Worm (Caenorhabditis elegans) whole organism, late embryonic: ENCODE results near the gene Y54G11A.9.
A peak's percentile ranks its signal among the peaks of the same experiment; 100 is the strongest.

Experiments used
- C08G9.2 ChIP-seq: sonication (generic microtip); optimal IDR thresholded peaks from 2 replicates; lab custom pipeline; 2016; ENCODE audit warnings: mild to moderate bottlenecking, missing genetic modification characterization, moderate library complexity, missing compliant biosample characterization
- F13H6.1 ChIP-seq: sonication (generic microtip); optimal IDR thresholded peaks from 2 replicates; lab custom pipeline; 2016; ENCODE audit warnings: missing genetic modification characterization, missing compliant biosample characterization
- T23F11.4 ChIP-seq: fragments of 200-800 bp; sonication (Bioruptor generic); optimal IDR thresholded peaks from 2 replicates; lab custom pipeline; 2018; ENCODE audit warnings: mild to moderate bottlenecking, missing genetic modification characterization, missing compliant biosample characterization
- ahr-1 ChIP-seq: sonication (generic microtip); optimal IDR thresholded peaks from 2 replicates; lab custom pipeline; 2016; ENCODE audit warnings: missing genetic modification characterization, missing compliant biosample characterization
- ama-1 ChIP-seq: fragments of 150-350 bp; optimal IDR thresholded peaks from 2 replicates; lab custom pipeline; 2014
- ceh-18 ChIP-seq: sonication (generic microtip); optimal IDR thresholded peaks from 2 replicates; lab custom pipeline; 2016; ENCODE audit warnings: missing genetic modification characterization, missing compliant biosample characterization
- ceh-2 ChIP-seq: sonication (generic microtip); optimal IDR thresholded peaks from 2 replicates; lab custom pipeline; 2016; ENCODE audit warnings: missing genotype, missing genetic modification characterization, missing compliant biosample characterization
- ceh-22 ChIP-seq: sonication (generic microtip); optimal IDR thresholded peaks from 2 replicates; lab custom pipeline; 2017; ENCODE audit warnings: missing biosample characterization, missing genetic modification characterization
- ceh-24 ChIP-seq: sonication (generic microtip); optimal IDR thresholded peaks from 2 replicates; lab custom pipeline; 2016; ENCODE audit warnings: mild to moderate bottlenecking, missing genetic modification characterization, missing compliant biosample characterization
- ceh-30 ChIP-seq: fragments of 150-350 bp; optimal IDR thresholded peaks from 2 replicates; lab custom pipeline; 2014; ENCODE audit warnings: missing biosample characterization, missing genetic modification characterization
- ceh-31 ChIP-seq: sonication (generic microtip); optimal IDR thresholded peaks from 2 replicates; lab custom pipeline; 2016; ENCODE audit warnings: missing genetic modification characterization, missing compliant biosample characterization
- dmd-4 ChIP-seq: sonication (generic microtip); optimal IDR thresholded peaks from 2 replicates; lab custom pipeline; 2016; ENCODE audit warnings: borderline replicate concordance, missing genetic modification characterization, missing compliant biosample characterization
- dve-1 ChIP-seq: sonication (generic microtip); optimal IDR thresholded peaks from 2 replicates; lab custom pipeline; 2017; ENCODE audit warnings: antibody characterized with exemption, mild to moderate bottlenecking, missing genetic modification characterization, missing compliant biosample characterization
- elt-2 ChIP-seq: sonication (generic microtip); optimal IDR thresholded peaks from 2 replicates; lab custom pipeline; 2016; ENCODE audit warnings: missing genetic modification reagents, missing genetic modification characterization, missing compliant biosample characterization
- ets-4 ChIP-seq: sonication (generic microtip); optimal IDR thresholded peaks from 2 replicates; lab custom pipeline; 2016; ENCODE audit warnings: missing genetic modification characterization, missing compliant biosample characterization
- eyg-1 ChIP-seq: sonication (generic microtip); optimal IDR thresholded peaks from 2 replicates; lab custom pipeline; 2016; ENCODE audit warnings: missing genotype, missing genetic modification characterization, missing compliant biosample characterization
- fkh-6 ChIP-seq: sonication (generic microtip); optimal IDR thresholded peaks from 2 replicates; lab custom pipeline; 2016; ENCODE audit warnings: missing genetic modification characterization, missing compliant biosample characterization
- hlh-30 ChIP-seq: sonication (generic microtip); optimal IDR thresholded peaks from 2 replicates; lab custom pipeline; 2017; ENCODE audit warnings: antibody characterized with exemption, missing genetic modification characterization, missing compliant biosample characterization; ENCODE audit not compliant: insufficient read depth
- hlh-8 ChIP-seq: sonication (generic microtip); optimal IDR thresholded peaks from 2 replicates; lab custom pipeline; 2016; ENCODE audit warnings: missing genotype, missing genetic modification characterization, missing compliant biosample characterization
- lim-6 ChIP-seq: sonication (generic microtip); optimal IDR thresholded peaks from 2 replicates; lab custom pipeline; 2016; ENCODE audit warnings: missing genetic modification characterization, missing compliant biosample characterization
- madf-2 ChIP-seq: sonication (generic microtip); optimal IDR thresholded peaks from 2 replicates; lab custom pipeline; 2017; ENCODE audit warnings: missing genetic modification characterization, missing compliant biosample characterization
- nfya-1 ChIP-seq: sonication (generic microtip); optimal IDR thresholded peaks from 2 replicates; lab custom pipeline; 2017; ENCODE audit warnings: missing genetic modification characterization, mild to moderate bottlenecking, missing compliant biosample characterization, antibody characterized with exemption, moderate library complexity
- nhr-11 ChIP-seq: fragments of 150-350 bp; optimal IDR thresholded peaks from 2 replicates; lab custom pipeline; 2014; ENCODE audit warnings: missing biosample characterization, missing genetic modification characterization
- nhr-232 ChIP-seq: sonication (generic microtip); optimal IDR thresholded peaks from 2 replicates; lab custom pipeline; 2016; ENCODE audit warnings: missing genetic modification characterization, missing compliant biosample characterization
- npax-4 ChIP-seq: sonication (generic microtip); optimal IDR thresholded peaks from 2 replicates; lab custom pipeline; 2016; ENCODE audit warnings: missing genetic modification characterization, missing compliant biosample characterization
- pag-3 ChIP-seq: sonication (generic microtip); optimal IDR thresholded peaks from 2 replicates; lab custom pipeline; 2016; ENCODE audit warnings: missing compliant biosample characterization, missing genetic modification characterization, borderline replicate concordance
- pat-9 ChIP-seq: fragments of 200-800 bp; sonication (Bioruptor generic); optimal IDR thresholded peaks from 2 replicates; lab custom pipeline; 2018; ENCODE audit warnings: mild to moderate bottlenecking, missing genetic modification characterization, moderate library complexity, missing compliant biosample characterization
- pax-1 ChIP-seq: fragments of 150-350 bp; optimal IDR thresholded peaks from 2 replicates; lab custom pipeline; 2014; ENCODE audit warnings: missing biosample characterization, missing genetic modification characterization
- pha-4 ChIP-seq: fragments of 150-350 bp; optimal IDR thresholded peaks from 2 replicates; lab custom pipeline; 2018; ENCODE audit warnings: missing biosample characterization, missing genetic modification reagents, missing genetic modification characterization
- pqm-1 ChIP-seq: sonication (generic microtip); optimal IDR thresholded peaks from 2 replicates; lab custom pipeline; 2016; ENCODE audit warnings: missing genetic modification characterization, missing compliant biosample characterization
- rnt-1 ChIP-seq: sonication (generic microtip); optimal IDR thresholded peaks from 2 replicates; lab custom pipeline; 2016; ENCODE audit warnings: missing genetic modification characterization, missing compliant biosample characterization
- sox-2 ChIP-seq: fragments of 200-800 bp; sonication (Bioruptor generic); IDR thresholded peaks from 2 replicates; pipeline ENCODE4 v1.3.6; 2022; ENCODE audit warnings: missing genetic modification reagents, missing genetic modification characterization, missing compliant biosample characterization
- sox-4 ChIP-seq: sonication (generic microtip); optimal IDR thresholded peaks from 2 replicates; lab custom pipeline; 2017; ENCODE audit warnings: mild to moderate bottlenecking, missing genetic modification characterization, inconsistent platforms, missing compliant biosample characterization
- tbx-7 ChIP-seq: sonication (generic microtip); optimal IDR thresholded peaks from 2 replicates; lab custom pipeline; 2016; ENCODE audit warnings: missing genotype, missing genetic modification characterization, missing compliant biosample characterization
- ztf-16 ChIP-seq: sonication (generic microtip); optimal IDR thresholded peaks from 2 replicates; lab custom pipeline; 2017; ENCODE audit warnings: missing genetic modification characterization, missing compliant biosample characterization

The Y54G11A.9 gene

DNA sequence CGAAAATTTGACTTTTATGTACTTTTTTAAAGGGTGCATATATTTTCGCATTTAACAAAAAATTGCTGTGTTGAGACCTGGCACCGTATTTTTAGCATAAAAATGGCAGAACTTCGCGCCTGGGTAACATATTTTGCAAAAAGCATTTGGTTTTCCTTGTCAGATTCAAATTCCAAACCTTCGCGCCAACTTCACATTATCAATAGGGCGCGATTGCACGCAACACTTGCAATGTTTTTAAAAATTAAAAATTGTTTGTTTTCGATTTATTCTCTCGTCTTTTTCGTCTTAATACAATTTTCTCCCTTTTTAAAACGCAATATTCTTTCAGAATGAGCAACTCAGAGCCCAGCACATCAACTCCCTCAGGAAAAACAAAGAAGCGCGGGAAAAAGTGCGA lies 37.4 kb upstream of the Y54G11A.9 start, which contains the start of gene mes-2 (continued):
- no peak for TF ChIP-seq ceh-22 (tag; lab: Kevin White, UChicago)
- no peak for TF ChIP-seq lim-6 (tag; lab: Kevin White, UChicago)
- no peak for TF ChIP-seq rnt-1
- peak; percentile 12 for TF ChIP-seq elt-2 (tag; lab: Kevin White, UChicago)
- no peak for TF ChIP-seq npax-4 (tag; lab: Kevin White, UChicago)
- TF ChIP-seq ztf-16 (tag; lab: Kevin White, UChicago) = no peak
- no peak for TF ChIP-seq ceh-2 (tag; lab: Kevin White, UChicago)
- TF ChIP-seq C08G9.2 (tag; lab: Kevin White, UChicago) = no peak
- TF ChIP-seq nfya-1 (tag; lab: Kevin White, UChicago) = peak; percentile 30
- TF ChIP-seq tbx-7 (tag; lab: Kevin White, UChicago) = no peak
- TF ChIP-seq madf-2 = no peak
- no peak for TF ChIP-seq T23F11.4 (GFP tag; lab: Kevin White, UChicago)
- no peak for TF ChIP-seq pat-9 (tag; lab: Kevin White, UChicago)
- TF ChIP-seq ama-1 = no peak
- TF ChIP-seq ceh-30 (tag; lab: Kevin White, UChicago) = peak; percentile 11
- peak; percentile 17 for TF ChIP-seq ceh-31 (tag; lab: Kevin White, UChicago)
- no peak for TF ChIP-seq pax-1
- no peak for TF ChIP-seq hlh-8 (tag; lab: Kevin White, UChicago)
- TF ChIP-seq ahr-1 = no peak
- no peak for TF ChIP-seq nhr-232 (tag; lab: Kevin White, UChicago)
- no peak for TF ChIP-seq ets-4

DNA sequence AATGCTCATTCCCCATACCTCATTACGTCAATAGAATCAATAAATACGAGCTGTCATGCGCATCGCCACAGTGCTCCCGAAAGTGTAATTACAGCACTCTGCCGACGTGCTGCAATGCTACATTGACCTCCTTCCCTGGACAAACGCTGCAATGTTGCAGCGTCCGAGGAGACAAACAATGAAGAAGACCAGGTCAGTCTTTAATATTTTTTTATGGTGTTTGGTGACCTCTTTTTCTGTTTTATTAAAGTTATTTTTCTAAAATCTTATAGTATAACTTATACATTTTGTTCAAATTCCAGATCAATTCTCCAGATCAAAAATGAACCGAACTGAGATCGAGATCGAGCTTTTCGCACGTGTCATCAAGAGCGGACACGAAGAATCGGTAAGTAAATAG lies 35.2 kb upstream of the Y54G11A.9 start, which contains the start of gene sdz-26:
Gene sdz-26 (plus strand): TSS at position 301 of the 400 bp plus-strand sequence.
- TF ChIP-seq eyg-1 (tag; lab: Kevin White, UChicago) (no peak), sox-4 (tag; lab: Kevin White, UChicago) (no peak), ceh-2 (tag; lab: Kevin White, UChicago) (no peak), ceh-18 (no peak), sox-2 (GFP tag; lab: Robert Waterston, UW) (no peak), ama-1 (no peak), madf-2 (no peak), ceh-24 (tag; lab: Kevin White, UChicago) (no peak), pag-3 (tag; lab: Kevin White, UChicago) (no peak), ceh-30 (tag; lab: Kevin White, UChicago) (no peak), dmd-4 (tag; lab: Kevin White, UChicago) (no peak), fkh-6 (tag; lab: Kevin White, UChicago) (no peak)

DNA sequence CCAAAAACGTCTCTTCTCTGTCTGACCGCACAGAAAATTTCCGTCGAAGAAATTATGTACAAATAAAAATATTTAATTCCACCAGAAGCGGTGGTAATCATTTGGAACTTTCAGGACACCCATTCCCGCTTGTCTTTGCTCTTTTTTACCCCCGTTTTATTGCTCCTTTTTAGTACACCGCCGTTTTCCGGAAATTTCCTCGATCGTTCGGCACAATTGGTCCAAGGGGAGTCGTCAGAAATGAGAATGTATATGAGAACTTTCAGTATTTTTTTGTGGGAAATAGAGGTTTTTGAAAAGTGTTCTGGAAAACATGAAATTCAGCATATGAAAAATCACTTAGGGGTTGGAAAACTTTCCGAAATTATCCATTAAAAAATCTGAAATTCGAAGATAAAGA lies 34.5 kb upstream of the Y54G11A.9 start:
- TF ChIP-seq nfya-1 (tag; lab: Kevin White, UChicago) (no peak), pha-4 (tag; lab: Kevin White, UChicago) (no peak), nhr-232 (tag; lab: Kevin White, UChicago) (no peak), pqm-1 (tag; lab: Kevin White, UChicago) (no peak), dve-1 (tag; lab: Kevin White, UChicago) (no peak), nhr-11 (tag; lab: Kevin White, UChicago) (no peak), pax-1 (no peak)

DNA sequence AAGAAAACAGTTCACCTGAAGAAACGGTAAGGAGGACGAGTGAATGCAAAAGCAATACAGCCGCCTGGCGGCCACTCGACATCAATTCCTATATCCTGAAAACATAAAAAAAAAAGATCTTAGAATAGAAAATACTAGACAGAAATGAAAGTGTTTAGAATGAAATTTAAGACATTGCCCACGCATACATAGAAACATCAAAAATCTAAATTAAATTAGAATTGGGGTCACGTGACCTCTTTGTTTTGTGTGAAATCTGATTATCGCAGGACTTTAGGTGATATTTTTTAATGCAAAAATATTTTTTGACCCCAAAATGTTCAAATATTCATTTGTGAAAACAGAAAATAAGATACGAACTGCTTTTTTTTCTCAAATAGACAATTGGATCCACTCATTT lies 31.6 kb upstream of the Y54G11A.9 start, which contains the start of gene acr-20:
Gene acr-20 (minus strand): TSS at position 101 of the 400 bp plus-strand sequence.
- TF ChIP-seq dve-1 (tag; lab: Kevin White, UChicago) = no peak
- TF ChIP-seq hlh-30 = peak; percentile 15

ce11 chrII:14374594-14374993 lies 28.4 kb upstream of the Y54G11A.9 start:
- TF ChIP-seq F13H6.1 (tag; lab: Kevin White, UChicago) = no peak
- TF ChIP-seq dve-1 (tag; lab: Kevin White, UChicago) = peak; percentile 57
